Worm (Caenorhabditis elegans) whole organism, L4 larva: ENCODE measurements around the gene C44C1.6.

Experiments used
- D1046.2 ChIP-seq: fragments of 200-800 bp; sonication (Bioruptor generic); IDR thresholded peaks from 2 replicates; pipeline ENCODE4 v1.3.6; 2022; ENCODE audit warnings: missing genetic modification characterization, missing compliant biosample characterization
- F10B5.3 ChIP-seq: sonication (generic microtip); optimal IDR thresholded peaks from 2 replicates; lab custom pipeline; 2016; ENCODE audit warnings: mild to moderate bottlenecking, missing genetic modification characterization, missing compliant biosample characterization
- F37D6.2 ChIP-seq: sonication (generic microtip); optimal IDR thresholded peaks from 2 replicates; lab custom pipeline; 2016; ENCODE audit warnings: mild to moderate bottlenecking, missing genetic modification characterization, missing compliant biosample characterization
- T20F7.1 ChIP-seq: fragments of 200-800 bp; sonication (Bioruptor generic); optimal IDR thresholded peaks from 2 replicates; lab custom pipeline; 2018; ENCODE audit warnings: mild to moderate bottlenecking, missing genetic modification characterization, missing compliant biosample characterization
- Y75B8A.6 ChIP-seq: fragments of 200-800 bp; sonication (Bioruptor generic); IDR thresholded peaks from 2 replicates; pipeline ENCODE4 v1.3.6; 2022; ENCODE audit warnings: missing genetic modification reagents, missing genetic modification characterization, missing compliant biosample characterization
- ZK337.2 ChIP-seq: fragments of 200-800 bp; sonication (Bioruptor generic); IDR thresholded peaks from 2 replicates; pipeline ENCODE4 v1.3.6; 2022; ENCODE audit warnings: missing genetic modification reagents, missing genetic modification characterization, missing compliant biosample characterization
- aha-1 ChIP-seq: fragments of 150-350 bp; peaks from one replicate; lab custom pipeline; 2014; ENCODE audit warnings: missing biosample characterization, missing genetic modification characterization
- ama-1 ChIP-seq: fragments of 150-350 bp; optimal IDR thresholded peaks from 2 replicates; lab custom pipeline; 2014; ENCODE audit warnings: inconsistent platforms, mixed read lengths
- arid-1 ChIP-seq: fragments of 200-800 bp; sonication (Bioruptor generic); conservative IDR thresholded peaks from 2 replicates; pipeline ENCODE4 v1.3.6; 2022; ENCODE audit warnings: missing genetic modification reagents, missing genetic modification characterization, missing compliant biosample characterization
- attf-4 ChIP-seq: sonication (generic microtip); optimal IDR thresholded peaks from 3 replicates; lab custom pipeline; 2017; ENCODE audit warnings: missing biosample characterization, missing genetic modification characterization
- ceh-20 ChIP-seq: fragments of 200-800 bp; sonication (Bioruptor generic); IDR thresholded peaks from 2 replicates; pipeline ENCODE4 v1.3.6; 2022; ENCODE audit warnings: missing genetic modification reagents, missing genetic modification characterization, missing compliant biosample characterization
- ceh-44 ChIP-seq: fragments of 200-800 bp; sonication (Bioruptor generic); IDR thresholded peaks from 2 replicates; pipeline ENCODE4 v1.3.6; 2022; ENCODE audit warnings: missing genetic modification reagents, missing genetic modification characterization, missing compliant biosample characterization
- ceh-82 ChIP-seq: sonication (generic microtip); optimal IDR thresholded peaks from 2 replicates; lab custom pipeline; 2017; ENCODE audit warnings: missing biosample characterization, missing genetic modification characterization
- cey-2 ChIP-seq: sonication (generic microtip); optimal IDR thresholded peaks from 3 replicates; lab custom pipeline; 2017; ENCODE audit warnings: missing genetic modification characterization, mild to moderate bottlenecking, missing compliant biosample characterization, antibody characterized with exemption, borderline replicate concordance; ENCODE audit not compliant: insufficient read depth
- ctbp-1 ChIP-seq: fragments of 200-800 bp; sonication (Bioruptor generic); IDR thresholded peaks from 2 replicates; pipeline ENCODE4 v1.3.6; 2022; ENCODE audit warnings: missing genetic modification reagents, missing genetic modification characterization, missing compliant biosample characterization
- daf-12 ChIP-seq: fragments of 150-350 bp; optimal IDR thresholded peaks from 2 replicates; lab custom pipeline; 2014; ENCODE audit warnings: missing biosample characterization, missing genetic modification reagents, missing genetic modification characterization
- daf-19 ChIP-seq: fragments of 200-800 bp; sonication (Bioruptor generic); conservative IDR thresholded peaks from 2 replicates; pipeline ENCODE4 v1.3.6; 2022; ENCODE audit warnings: missing genetic modification characterization, missing compliant biosample characterization
- daf-8 ChIP-seq: fragments of 200-800 bp; sonication (Bioruptor generic); IDR thresholded peaks from 2 replicates; pipeline ENCODE4 v1.3.6; 2022; ENCODE audit warnings: missing genetic modification characterization, missing compliant biosample characterization
- dmd-8 ChIP-seq: fragments of 200-800 bp; sonication (Bioruptor generic); IDR thresholded peaks from 2 replicates; pipeline ENCODE4 v1.3.6; 2022; ENCODE audit warnings: missing genetic modification characterization, missing compliant biosample characterization
- dpl-1 ChIP-seq: fragments of 150-350 bp; optimal IDR thresholded peaks from 2 replicates; lab custom pipeline; 2014; ENCODE audit warnings: missing biosample characterization, missing genetic modification reagents, missing genetic modification characterization
- egl-43 ChIP-seq: fragments of 200-800 bp; sonication (Bioruptor generic); IDR thresholded peaks from 2 replicates; pipeline ENCODE4 v1.3.6; 2022; ENCODE audit warnings: missing genetic modification reagents, missing genetic modification characterization, missing compliant biosample characterization
- fkh-10 ChIP-seq: fragments of 150-350 bp; optimal IDR thresholded peaks from 2 replicates; lab custom pipeline; 2014; ENCODE audit warnings: missing biosample characterization, missing genetic modification reagents, missing genetic modification characterization
- gei-8 ChIP-seq: fragments of 200-800 bp; sonication (Bioruptor generic); optimal IDR thresholded peaks from 2 replicates; lab custom pipeline; 2018; ENCODE audit warnings: mild to moderate bottlenecking, missing genetic modification characterization, missing compliant biosample characterization
- hlh-30 ChIP-seq: sonication (generic microtip); optimal IDR thresholded peaks from 2 replicates; lab custom pipeline; 2017; ENCODE audit warnings: antibody characterized with exemption, mild to moderate bottlenecking, missing genetic modification characterization, missing compliant biosample characterization; ENCODE audit not compliant: insufficient read depth
- hmg-1.1 ChIP-seq: fragments of 200-800 bp; sonication (Bioruptor generic); IDR thresholded peaks from 2 replicates; pipeline ENCODE4 v1.3.6; 2022; ENCODE audit warnings: missing genetic modification reagents, missing genetic modification characterization, missing compliant biosample characterization
- lim-7 ChIP-seq: fragments of 200-800 bp; sonication (Bioruptor generic); IDR thresholded peaks from 2 replicates; pipeline ENCODE4 v1.3.6; 2022; ENCODE audit warnings: missing genetic modification characterization, missing compliant biosample characterization
- lin-1 ChIP-seq: fragments of 200-800 bp; sonication (Bioruptor generic); IDR thresholded peaks from 2 replicates; pipeline ENCODE4 v1.3.6; 2022; ENCODE audit warnings: missing genetic modification reagents, missing genetic modification characterization, missing compliant biosample characterization
- lin-38 ChIP-seq: fragments of 200-800 bp; sonication (Bioruptor generic); IDR thresholded peaks from 2 replicates; pipeline ENCODE4 v1.3.6; 2022; ENCODE audit warnings: missing genetic modification reagents, missing genetic modification characterization, missing compliant biosample characterization
- lin-39 ChIP-seq: fragments of 150-350 bp; optimal IDR thresholded peaks from 2 replicates; lab custom pipeline; 2014; ENCODE audit warnings: missing biosample characterization, missing genetic modification reagents, missing genetic modification characterization
- madf-5 ChIP-seq, 2 experiments: fragments of 200-800 bp; sonication (Bioruptor generic); IDR thresholded peaks; 2 replicates each; pipeline ENCODE4 v1.3.6; 2022; ENCODE audit warnings: missing compliant biosample characterization in 2 of 2, missing genetic modification characterization in 2 of 2
- madf-9 ChIP-seq: fragments of 200-800 bp; sonication (Bioruptor generic); conservative IDR thresholded peaks from 2 replicates; pipeline ENCODE4 v1.3.6; 2022; ENCODE audit warnings: missing genetic modification reagents, missing genetic modification characterization, missing compliant biosample characterization
- mdt-29 ChIP-seq: fragments of 200-800 bp; sonication (Bioruptor generic); IDR thresholded peaks from 2 replicates; pipeline ENCODE4 v1.3.6; 2022; ENCODE audit warnings: missing genetic modification reagents, missing genetic modification characterization, missing compliant biosample characterization
- mep-1 ChIP-seq: fragments of 150-350 bp; sonication (generic microtip); optimal IDR thresholded peaks from 3 replicates; lab custom pipeline; 2014; ENCODE audit warnings: missing biosample characterization, missing genetic modification characterization
- mxl-2 ChIP-seq: fragments of 200-800 bp; sonication (Bioruptor generic); conservative IDR thresholded peaks from 2 replicates; pipeline ENCODE4 v1.3.6; 2022; ENCODE audit warnings: missing genetic modification reagents, missing genetic modification characterization, missing compliant biosample characterization
- nhr-102 ChIP-seq: sonication (generic microtip); optimal IDR thresholded peaks from 2 replicates; lab custom pipeline; 2016; ENCODE audit warnings: mild to moderate bottlenecking, missing genetic modification characterization, moderate library complexity, missing compliant biosample characterization
- nhr-28 ChIP-seq: fragments of 150-350 bp; optimal IDR thresholded peaks from 2 replicates; lab custom pipeline; 2014; ENCODE audit warnings: missing biosample characterization, missing genetic modification characterization
- nhr-41 ChIP-seq: fragments of 200-800 bp; sonication (Bioruptor generic); IDR thresholded peaks from 2 replicates; pipeline ENCODE4 v1.3.6; 2022; ENCODE audit warnings: missing genetic modification reagents, missing genetic modification characterization, missing compliant biosample characterization
- set-16 ChIP-seq: fragments of 200-800 bp; sonication (Bioruptor generic); IDR thresholded peaks from 2 replicates; pipeline ENCODE4 v1.3.6; 2022; ENCODE audit warnings: missing genetic modification reagents, missing genetic modification characterization, missing compliant biosample characterization
- skn-1 ChIP-seq: fragments of 150-350 bp; optimal IDR thresholded peaks from 2 replicates; lab custom pipeline; 2014; ENCODE audit warnings: missing biosample characterization, missing genetic modification characterization
- spr-1 ChIP-seq: sonication (generic microtip); optimal IDR thresholded peaks from 2 replicates; lab custom pipeline; 2016; ENCODE audit warnings: mild to moderate bottlenecking, missing genetic modification characterization, missing compliant biosample characterization
- tag-97 ChIP-seq: fragments of 200-800 bp; sonication (Bioruptor generic); IDR thresholded peaks from 2 replicates; pipeline ENCODE4 v1.3.6; 2022; ENCODE audit warnings: missing genetic modification characterization, missing compliant biosample characterization
- unc-130 ChIP-seq: sonication (generic microtip); optimal IDR thresholded peaks from 2 replicates; lab custom pipeline; 2016; ENCODE audit warnings: missing genetic modification reagents, missing genetic modification characterization, missing compliant biosample characterization
- unc-39 ChIP-seq: sonication (generic microtip); optimal IDR thresholded peaks from 2 replicates; lab custom pipeline; 2017; ENCODE audit warnings: missing biosample characterization, missing genetic modification characterization
- unc-62 ChIP-seq, 3 experiments: fragments of 150-350 bp in 1 of 3; sonication (generic microtip); optimal IDR thresholded peaks in 2 of 3; peaks in 1 of 3; 1 replicate in 1 of 3; 2 replicates in 2 of 3; lab custom pipeline; 2014 to 2017; ENCODE audit warnings: missing biosample characterization in 3 of 3, missing genetic modification characterization in 3 of 3, missing genetic modification reagents in 3 of 3, missing genotype in 1 of 3
- vab-7 ChIP-seq: fragments of 200-800 bp; sonication (Bioruptor generic); IDR thresholded peaks from 2 replicates; pipeline ENCODE4 v1.3.6; 2022; ENCODE audit warnings: missing genetic modification reagents, missing genetic modification characterization, missing compliant biosample characterization
- zfp-2 ChIP-seq: sonication (generic microtip); optimal IDR thresholded peaks from 2 replicates; lab custom pipeline; 2016; ENCODE audit warnings: mild to moderate bottlenecking, missing genetic modification characterization, missing compliant biosample characterization
- zfp-3 ChIP-seq: fragments of 200-800 bp; sonication (Bioruptor generic); conservative IDR thresholded peaks from 2 replicates; pipeline ENCODE4 v1.3.6; 2022; ENCODE audit warnings: missing genetic modification reagents, missing genetic modification characterization, missing compliant biosample characterization
- zip-2 ChIP-seq: fragments of 150-350 bp; optimal IDR thresholded peaks from 2 replicates; lab custom pipeline; 2014; ENCODE audit warnings: missing biosample characterization, missing genetic modification characterization

Gene C44C1.6

ce11 chrX:950482-950881, 19.6 kb downstream of the C44C1.6 start, which contains the start of gene arr-1:
Gene arr-1, plus strand, starts transcription at chrX:950782.
- TF ChIP-seq zfp-3 (GFP tag; lab: Robert Waterston, UW) = no peak
- TF ChIP-seq lin-38 (GFP tag; lab: Robert Waterston, UW) = no peak
- no peak for TF ChIP-seq hmg-1.1 (GFP tag; lab: Robert Waterston, UW)
- TF ChIP-seq set-16 (GFP tag; lab: Robert Waterston, UW) = no peak
- no peak for TF ChIP-seq nhr-41 (GFP tag; lab: Robert Waterston, UW)
- TF ChIP-seq unc-62 (GFP tag; optimal IDR thresholded peaks at IDR 0.05 in 1 of 2; lab: Kevin White, UChicago) = no peak
- no peak for TF ChIP-seq unc-62 (tag; optimal IDR thresholded peaks at IDR 0.05; lab: Kevin White, UChicago)
- no peak for TF ChIP-seq ama-1 (lab: Kevin White, UChicago)

DNA sequence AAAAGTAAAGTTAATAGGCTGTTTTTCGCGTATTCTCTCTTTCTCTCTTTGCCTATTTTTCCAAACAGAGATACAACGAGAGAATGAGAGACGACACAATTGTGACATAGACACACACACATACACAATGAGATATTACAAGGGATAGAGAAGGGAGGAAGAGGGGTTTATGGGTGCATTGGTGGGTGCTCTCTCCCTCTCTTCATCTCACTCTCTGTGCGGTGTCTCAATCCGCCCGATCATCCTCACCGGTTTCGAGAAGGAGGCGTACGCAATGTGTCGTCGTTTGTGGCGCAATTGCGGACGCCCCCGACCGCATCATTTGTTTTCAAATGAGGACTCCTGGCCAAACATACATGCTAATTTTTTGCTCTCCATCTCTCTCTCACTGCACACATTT, 20.6 kb downstream of the C44C1.6 start:
- TF ChIP-seq nhr-41 (GFP tag; lab: Robert Waterston, UW) = no peak
- TF ChIP-seq D1046.2 (GFP tag; lab: Robert Waterston, UW) = no peak
- no peak for TF ChIP-seq gei-8 (GFP tag; lab: Kevin White, UChicago)
- TF ChIP-seq ctbp-1 = peak; percentile 93
- peak; percentile 89 for TF ChIP-seq hmg-1.1 (GFP tag; lab: Robert Waterston, UW)
- TF ChIP-seq Y75B8A.6 (GFP tag; lab: Robert Waterston, UW) = no peak
- TF ChIP-seq ceh-82 (tag; lab: Kevin White, UChicago) = no peak
- peak; percentile 23 for TF ChIP-seq dpl-1 (GFP tag; lab: Kevin White, UChicago)
- peak; percentile 69 for TF ChIP-seq nhr-102 (tag; lab: Kevin White, UChicago)
- TF ChIP-seq daf-12 = no peak
- TF ChIP-seq dmd-8 (GFP tag; lab: Robert Waterston, UW) = no peak
- peak; percentile 72 for TF ChIP-seq vab-7 (GFP tag; lab: Robert Waterston, UW)
- TF ChIP-seq lim-7 (GFP tag; lab: Robert Waterston, UW) = 0 out of 2 replicates have a peak, but pooled peaks have one; percentile 46
- TF ChIP-seq spr-1 (tag; lab: Kevin White, UChicago) = peak; percentile 70
- TF ChIP-seq T20F7.1 = peak; percentile 80
- TF ChIP-seq ceh-44 (GFP tag; lab: Robert Waterston, UW) = 0 out of 2 replicates have a peak, but pooled peaks have one; percentile 9
- peak; percentile 97 for TF ChIP-seq egl-43 (GFP tag; lab: Robert Waterston, UW)
- TF ChIP-seq F37D6.2 = peak; percentile 90
- TF ChIP-seq F10B5.3 (tag; lab: Kevin White, UChicago) = no peak
- TF ChIP-seq ceh-20 (GFP tag; lab: Robert Waterston, UW) = peak; percentile 82
- TF ChIP-seq daf-8 (GFP tag; lab: Robert Waterston, UW) = no peak
- TF ChIP-seq mep-1 = peak; percentile 96
- no peak for TF ChIP-seq unc-39 (tag; lab: Kevin White, UChicago)
- TF ChIP-seq cey-2 (tag; lab: Kevin White, UChicago) = no peak
- peak; percentile 32; the same call in 1 of the 2 replicates for TF ChIP-seq mdt-29 (GFP tag; lab: Robert Waterston, UW)
- TF ChIP-seq lin-1 (GFP tag; lab: Robert Waterston, UW) = no peak
- TF ChIP-seq attf-4 (tag; lab: Kevin White, UChicago) = no peak
- no peak for TF ChIP-seq zfp-2 (tag; lab: Kevin White, UChicago)
- TF ChIP-seq arid-1 = peak; percentile 68
- TF ChIP-seq mxl-2 = no peak
- peak; percentile 75 for TF ChIP-seq nhr-28 (tag; lab: Kevin White, UChicago)
- peak; percentile 77 for TF ChIP-seq madf-9
- TF ChIP-seq zip-2 (tag; lab: Kevin White, UChicago) = no peak
- peak; percentile 93 for TF ChIP-seq fkh-10
- TF ChIP-seq aha-1 (tag; lab: Kevin White, UChicago) = peak; percentile 98
- 0 out of 4 replicates have a peak, but pooled peaks of 1 of the 2 experiments have one; percentile 9 for TF ChIP-seq madf-5 (GFP tag; IDR thresholded peaks at IDR 0.05; lab: Robert Waterston, UW)
- peak; percentile 80 for TF ChIP-seq hlh-30 (tag; lab: Kevin White, UChicago)
- TF ChIP-seq daf-19 (GFP tag; lab: Robert Waterston, UW) = no peak
- TF ChIP-seq zfp-3 (GFP tag; lab: Robert Waterston, UW) = peak; percentile 31; the same call in 1 of the 2 replicates
- TF ChIP-seq tag-97 (GFP tag; lab: Robert Waterston, UW) = no peak
- no peak for TF ChIP-seq unc-130 (GFP tag; lab: Kevin White, UChicago)
- TF ChIP-seq ZK337.2 (GFP tag; lab: Robert Waterston, UW) = no peak
- TF ChIP-seq skn-1 (tag; lab: Kevin White, UChicago) = no peak
- no peak for TF ChIP-seq ama-1 (lab: Kevin White, UChicago)
- no peak for TF ChIP-seq lin-39 (tag; lab: Kevin White, UChicago)
